Fruit fly (Drosophila melanogaster) whole organism, larva: ENCODE results near the gene amd.

Source experiments
- noc ChIP-seq: fragments of 200-800 bp; sonication (Bioruptor generic); optimal IDR thresholded peaks from 3 replicates; lab custom pipeline; 2019; ENCODE audit warnings: missing biosample characterization, mild to moderate bottlenecking, missing genetic modification characterization, moderate library complexity

The amd gene

dm6 chr2L:19133465-19134365 is 23.8 kb downstream of the amd start, which contains the start of gene brat:
TSS of gene brat (plus strand) at chr2L:19133816.
- TF ChIP-seq noc (tag; lab: Kevin White, UChicago): peak; percentile 19

dm6 chr2L:19134366-19134689 is 24.4 kb downstream of the amd start:
- TF ChIP-seq noc (tag; lab: Kevin White, UChicago): no peak

dm6 chr2L:19134814-19135523 is 25.0 kb downstream of the amd start, which contains the start of gene Polr1D:
TSS of gene Polr1D (minus strand) at chr2L:19135233.
- peak; percentile 17 for TF ChIP-seq noc (tag; lab: Kevin White, UChicago)

dm6 chr2L:19135955-19136677 is 26.2 kb downstream of the amd start:
- no peak for TF ChIP-seq noc (tag; lab: Kevin White, UChicago)

dm6 chr2L:19136735-19137134 is 26.8 kb downstream of the amd start:
- TF ChIP-seq noc (tag; lab: Kevin White, UChicago): no peak

- no peak for TF ChIP-seq noc (tag; lab: Kevin White, UChicago)
These were observed 27.8 kb downstream of the amd start for dm6 chr2L:19137494-19138360.

- TF ChIP-seq noc (tag; lab: Kevin White, UChicago): no peak
These were observed 28.5 kb downstream of the amd start for dm6 chr2L:19138361-19139041.

dm6 chr2L:19139751-19140150 is 29.8 kb downstream of the amd start:
- no peak for TF ChIP-seq noc (tag; lab: Kevin White, UChicago)

dm6 chr2L:19140257-19140983 is 30.5 kb downstream of the amd start:
- no peak for TF ChIP-seq noc (tag; lab: Kevin White, UChicago)

dm6 chr2L:19140984-19141262 is 31.0 kb downstream of the amd start:
- TF ChIP-seq noc (tag; lab: Kevin White, UChicago): peak; percentile 58

- peak; percentile 85 for TF ChIP-seq noc (tag; lab: Kevin White, UChicago)
These were observed 31.6 kb downstream of the amd start for dm6 chr2L:19141435-19142126.

- no peak for TF ChIP-seq noc (tag; lab: Kevin White, UChicago)
These were observed 32.4 kb downstream of the amd start for dm6 chr2L:19142176-19142870.

dm6 chr2L:19144115-19144514 is 34.2 kb downstream of the amd start:
- no peak for TF ChIP-seq noc (tag; lab: Kevin White, UChicago)
